Fruit fly (Drosophila melanogaster): ENCODE results near the gene CG15822.

dm6 chr3L:2115524-2116245 is 48.0 kb downstream of the CG15822 start, which contains the start of gene sls:
- no peak for TF ChIP-seq pan (optimal IDR thresholded peaks at IDR 0.05)
- no peak for TF ChIP-seq Dll (optimal IDR thresholded peaks at IDR 0.05)
- no peak for TF ChIP-seq CG8478 (optimal IDR thresholded peaks at IDR 0.05)
- no peak for TF ChIP-seq psq (optimal IDR thresholded peaks at IDR 0.05)
- TF ChIP-seq usp (GFP tag; optimal IDR thresholded peaks at IDR 0.05), result no peak

Data from whole organism.